Fruit fly (Drosophila melanogaster): Measurements from ENCODE around the gene sloth1.

DNA sequence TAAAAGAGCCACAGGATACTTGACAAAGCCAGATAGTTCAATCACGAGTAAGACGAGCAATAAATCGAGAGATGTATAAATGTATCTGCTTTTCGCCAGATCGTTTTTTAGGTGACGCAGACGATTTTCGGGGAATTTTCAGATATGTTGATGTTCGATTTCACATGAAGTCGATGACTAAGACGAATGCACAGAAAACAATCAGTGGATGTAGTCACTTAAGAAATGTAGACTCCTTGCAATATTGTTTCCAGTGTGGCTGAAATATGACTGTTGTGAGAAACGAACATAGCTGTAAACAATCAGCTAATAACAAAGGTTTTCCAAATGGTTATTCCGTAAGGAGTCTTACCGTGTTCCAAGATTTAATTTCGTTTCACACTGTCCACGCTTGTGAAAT, 15.0 kb upstream of the sloth1 start:
- TF ChIP-seq CG8478 (optimal IDR thresholded peaks at IDR 0.05) = no peak
- TF ChIP-seq CTCF (optimal IDR thresholded peaks at IDR 0.05) = no peak

Measured in S2 (cell line).